Fruit fly (Drosophila melanogaster) whole organism, embryonic: ENCODE data around the gene Gr61a.

Source experiments
- BtbVII ChIP-seq: fragments of 200-800 bp; sonication (Bioruptor generic); optimal IDR thresholded peaks from 3 replicates; lab custom pipeline; 2017; ENCODE audit warnings: missing biosample characterization, mild to moderate bottlenecking, missing genetic modification characterization
- C15 ChIP-seq: fragments of 200-800 bp; sonication (Bioruptor generic); IDR thresholded peaks from 3 replicates; pipeline ENCODE4 v1.3.6; 2022; ENCODE audit warnings: missing biosample characterization, missing genetic modification characterization
- CG10543 ChIP-seq: fragments of 200-800 bp; sonication (Bioruptor generic); optimal IDR thresholded peaks from 3 replicates; lab custom pipeline; 2017; ENCODE audit warnings: missing biosample characterization, mild to moderate bottlenecking, missing genetic modification characterization, moderate library complexity
- CG12155 ChIP-seq: fragments of 200-800 bp; sonication (Bioruptor generic); optimal IDR thresholded peaks from 3 replicates; lab custom pipeline; 2016; ENCODE audit warnings: missing biosample characterization, missing genetic modification characterization
- CG12236 ChIP-seq: fragments of 200-800 bp; sonication (Bioruptor generic); optimal IDR thresholded peaks from 2 replicates; lab custom pipeline; 2016; ENCODE audit warnings: missing biosample characterization, missing genetic modification characterization
- CG12299 ChIP-seq: fragments of 200-800 bp; sonication (Bioruptor generic); optimal IDR thresholded peaks from 2 replicates; lab custom pipeline; 2018; ENCODE audit warnings: missing biosample characterization, mild to moderate bottlenecking, missing genetic modification characterization
- CG13424 ChIP-seq: fragments of 200-800 bp; sonication (Bioruptor generic); optimal IDR thresholded peaks from 2 replicates; lab custom pipeline; 2019; ENCODE audit warnings: missing biosample characterization, mild to moderate bottlenecking, missing genetic modification characterization, moderate library complexity
- CG17385 ChIP-seq: fragments of 200-800 bp; sonication (Bioruptor generic); optimal IDR thresholded peaks from 3 replicates; lab custom pipeline; 2018; ENCODE audit warnings: missing biosample characterization, mild to moderate bottlenecking, missing genetic modification characterization
- CG1792 ChIP-seq: fragments of 200-800 bp; sonication (Bioruptor generic); optimal IDR thresholded peaks from 2 replicates; lab custom pipeline; 2016; ENCODE audit warnings: missing biosample characterization, missing genetic modification characterization
- CG18262 ChIP-seq: fragments of 200-800 bp; optimal IDR thresholded peaks from 3 replicates; lab custom pipeline; 2019; ENCODE audit warnings: missing biosample characterization, mild to moderate bottlenecking, missing genetic modification characterization, moderate library complexity
- CG2202 ChIP-seq: fragments of 200-800 bp; sonication (Bioruptor generic); optimal IDR thresholded peaks from 2 replicates; lab custom pipeline; 2018; ENCODE audit warnings: missing biosample characterization, mild to moderate bottlenecking, missing genetic modification characterization
- CG34376 ChIP-seq: fragments of 200-800 bp; sonication (Bioruptor generic); optimal IDR thresholded peaks from 2 replicates; lab custom pipeline; 2018; ENCODE audit warnings: missing biosample characterization, mild to moderate bottlenecking, missing genetic modification characterization
- CG4328 ChIP-seq: fragments of 200-800 bp; sonication (Bioruptor generic); optimal IDR thresholded peaks from 3 replicates; lab custom pipeline; 2017; ENCODE audit warnings: missing biosample characterization, missing genetic modification reagents, missing genetic modification characterization
- CG7271 ChIP-seq: fragments of 200-800 bp; sonication (Bioruptor generic); optimal IDR thresholded peaks from 2 replicates; lab custom pipeline; 2018; ENCODE audit warnings: missing biosample characterization, mild to moderate bottlenecking, missing genetic modification characterization, moderate library complexity
- CG7963 ChIP-seq: fragments of 200-800 bp; sonication (Bioruptor generic); IDR thresholded peaks from 3 replicates; pipeline ENCODE4 v1.3.6; 2022; ENCODE audit warnings: missing biosample characterization, missing genetic modification characterization; ENCODE audit not compliant: partially characterized antibody
- CG8290 ChIP-seq, 3 experiments: fragments of 200-800 bp; sonication (Bioruptor generic); optimal IDR thresholded peaks; 2 replicates each; lab custom pipeline; 2016 to 2019; ENCODE audit warnings: missing biosample characterization in 3 of 3, missing genetic modification characterization in 3 of 3, mild to moderate bottlenecking in 2 of 3, moderate library complexity in 1 of 3
- CG8944 ChIP-seq: fragments of 200-800 bp; sonication (Bioruptor generic); optimal IDR thresholded peaks from 3 replicates; lab custom pipeline; 2016; ENCODE audit warnings: missing biosample characterization, missing genetic modification characterization
- CG9797 ChIP-seq: fragments of 200-800 bp; sonication (Bioruptor generic); optimal IDR thresholded peaks from 3 replicates; lab custom pipeline; 2018; ENCODE audit warnings: missing biosample characterization, mild to moderate bottlenecking, missing genetic modification characterization
- Chrac-16 ChIP-seq: fragments of 200-800 bp; sonication (Bioruptor generic); optimal IDR thresholded peaks from 3 replicates; lab custom pipeline; 2016; ENCODE audit warnings: missing biosample characterization, missing genetic modification characterization
- Fer3 ChIP-seq: fragments of 200-800 bp; sonication (Bioruptor generic); optimal IDR thresholded peaks from 2 replicates; lab custom pipeline; 2018; ENCODE audit warnings: missing biosample characterization, mild to moderate bottlenecking, missing genetic modification characterization, moderate library complexity
- GATAe ChIP-seq: fragments of 200-800 bp; sonication (Bioruptor generic); conservative IDR thresholded peaks from 2 replicates; pipeline ENCODE4 v1.3.6; 2022; ENCODE audit warnings: missing biosample characterization, missing genetic modification characterization
- Gug ChIP-seq: fragments of 200-800 bp; sonication (Bioruptor generic); IDR thresholded peaks from 4 replicates; pipeline ENCODE4 v1.3.6; 2022; ENCODE audit warnings: missing biosample characterization, missing genetic modification characterization
- HLH4C ChIP-seq: fragments of 200-800 bp; sonication (Bioruptor generic); IDR thresholded peaks from 3 replicates; pipeline ENCODE4 v1.3.6; 2022; ENCODE audit warnings: missing biosample characterization, missing genetic modification characterization; ENCODE audit not compliant: partially characterized antibody
- Hr51 ChIP-seq, 2 experiments: fragments of 200-800 bp; sonication (Bioruptor generic); optimal IDR thresholded peaks; 2 replicates in 1 of 2; 3 replicates in 1 of 2; lab custom pipeline; 2016 to 2018; ENCODE audit warnings: missing biosample characterization in 2 of 2, missing genetic modification characterization in 2 of 2, mild to moderate bottlenecking in 1 of 2, moderate library complexity in 1 of 2
- Hsf ChIP-seq: fragments of 200-800 bp; sonication (Bioruptor generic); optimal IDR thresholded peaks from 3 replicates; lab custom pipeline; 2016; ENCODE audit warnings: missing biosample characterization, missing genetic modification characterization
- Med ChIP-seq: fragments of 200-800 bp; sonication (Bioruptor generic); peaks from one replicate; lab custom pipeline; 2016; ENCODE audit warnings: missing biosample characterization, missing genetic modification characterization, mild to moderate bottlenecking, inconsistent platforms, moderate library complexity
- Mrtf ChIP-seq: fragments of 200-800 bp; sonication (Bioruptor generic); IDR thresholded peaks from 3 replicates; pipeline ENCODE4 v1.3.6; 2022; ENCODE audit warnings: missing biosample characterization, missing genetic modification characterization
- Neu2 ChIP-seq: fragments of 200-800 bp; sonication (Bioruptor generic); optimal IDR thresholded peaks from 3 replicates; lab custom pipeline; 2016; ENCODE audit warnings: missing biosample characterization, missing genetic modification characterization, borderline replicate concordance
- Rx ChIP-seq: fragments of 200-800 bp; sonication (Bioruptor generic); IDR thresholded peaks from 2 replicates; pipeline ENCODE4 v1.3.6; 2022; ENCODE audit warnings: missing biosample characterization, missing genetic modification characterization
- Scr ChIP-seq: fragments of 200-800 bp; sonication (Bioruptor generic); IDR thresholded peaks from 2 replicates; pipeline ENCODE4 v1.3.6; 2022; ENCODE audit warnings: missing biosample characterization, missing genetic modification characterization; ENCODE audit not compliant: partially characterized antibody
- Trl ChIP-seq, 3 experiments: fragments of >200 bp in 2 of 3; fragments of 200-800 bp in 1 of 3; sonication (Bioruptor generic) in 1 of 3; optimal IDR thresholded peaks; 2 replicates in 1 of 3; 3 replicates in 2 of 3; lab custom pipeline; 2016 to 2017; ENCODE audit warnings: missing biosample characterization in 1 of 3, missing genetic modification characterization in 1 of 3
- Xbp1 ChIP-seq: fragments of 200-800 bp; sonication (Bioruptor generic); optimal IDR thresholded peaks from 3 replicates; lab custom pipeline; 2016; ENCODE audit warnings: missing biosample characterization, mild to moderate bottlenecking, missing genetic modification characterization
- YL-1 ChIP-seq: fragments of 200-800 bp; sonication (Bioruptor generic); optimal IDR thresholded peaks from 3 replicates; lab custom pipeline; 2017; ENCODE audit warnings: missing biosample characterization, mild to moderate bottlenecking, missing genetic modification characterization
- danr ChIP-seq: fragments of 200-800 bp; sonication (Bioruptor generic); IDR thresholded peaks from 2 replicates; pipeline ENCODE4 v1.3.6; 2022; ENCODE audit warnings: missing biosample characterization, missing genetic modification characterization
- exex ChIP-seq: fragments of 200-800 bp; sonication (Bioruptor generic); optimal IDR thresholded peaks from 4 replicates; lab custom pipeline; 2018; ENCODE audit warnings: missing biosample characterization, mild to moderate bottlenecking, missing genetic modification characterization, moderate library complexity
- fd96Cb ChIP-seq: fragments of 200-800 bp; sonication (Bioruptor generic); optimal IDR thresholded peaks from 2 replicates; lab custom pipeline; 2018; ENCODE audit warnings: missing biosample characterization, mild to moderate bottlenecking, missing genetic modification characterization, moderate library complexity
- insv ChIP-seq, 2 experiments: fragments of 200-800 bp; sonication (Bioruptor generic); optimal IDR thresholded peaks; 3 replicates each; lab custom pipeline; 2016 to 2018; ENCODE audit warnings: missing biosample characterization in 2 of 2, missing genetic modification characterization in 2 of 2
- lov ChIP-seq, 2 experiments: fragments of 200-800 bp in 1 of 2; fragments of >200 bp in 1 of 2; sonication (Bioruptor generic) in 1 of 2; IDR thresholded peaks in 1 of 2; optimal IDR thresholded peaks in 1 of 2; 2 replicates in 1 of 2; 3 replicates in 1 of 2; pipeline versions ENCODE4 v1.3.6 to Lab custom; 2017 to 2022; ENCODE audit warnings: missing biosample characterization in 1 of 2, missing genetic modification characterization in 1 of 2
- mld ChIP-seq: fragments of 200-800 bp; sonication (Bioruptor generic); IDR thresholded peaks from 3 replicates; pipeline ENCODE4 v1.3.6; 2022; ENCODE audit warnings: missing biosample characterization, missing genetic modification characterization; ENCODE audit not compliant: partially characterized antibody
- phol ChIP-seq: fragments of 200-800 bp; sonication (Bioruptor generic); optimal IDR thresholded peaks from 3 replicates; lab custom pipeline; 2018; ENCODE audit warnings: missing biosample characterization, mild to moderate bottlenecking, missing genetic modification characterization, moderate library complexity
- pros ChIP-seq: fragments of 200-800 bp; sonication (Bioruptor generic); optimal IDR thresholded peaks from 3 replicates; lab custom pipeline; 2019; ENCODE audit warnings: missing biosample characterization, mild to moderate bottlenecking, missing genetic modification characterization, moderate library complexity
- rib ChIP-seq: fragments of 200-800 bp; sonication (Bioruptor generic); IDR thresholded peaks from 2 replicates; pipeline ENCODE4 v1.3.6; 2022; ENCODE audit warnings: missing biosample characterization, missing genetic modification characterization
- ro ChIP-seq: fragments of 200-800 bp; sonication (Bioruptor generic); IDR thresholded peaks from 2 replicates; pipeline ENCODE4 v1.3.6; 2022; ENCODE audit warnings: missing biosample characterization, missing genetic modification characterization
- ssp ChIP-seq: fragments of 200-800 bp; sonication (Bioruptor generic); IDR thresholded peaks from 2 replicates; pipeline ENCODE4 v1.3.6; 2022; ENCODE audit warnings: missing biosample characterization, missing genetic modification characterization
- yki ChIP-seq: fragments of >200 bp; optimal IDR thresholded peaks from 3 replicates; lab custom pipeline; 2018
- zf30C ChIP-seq: fragments of 200-800 bp; sonication (Bioruptor generic); optimal IDR thresholded peaks from 3 replicates; lab custom pipeline; 2018; ENCODE audit warnings: missing biosample characterization, mild to moderate bottlenecking, missing genetic modification characterization

Gene Gr61a

DNA sequence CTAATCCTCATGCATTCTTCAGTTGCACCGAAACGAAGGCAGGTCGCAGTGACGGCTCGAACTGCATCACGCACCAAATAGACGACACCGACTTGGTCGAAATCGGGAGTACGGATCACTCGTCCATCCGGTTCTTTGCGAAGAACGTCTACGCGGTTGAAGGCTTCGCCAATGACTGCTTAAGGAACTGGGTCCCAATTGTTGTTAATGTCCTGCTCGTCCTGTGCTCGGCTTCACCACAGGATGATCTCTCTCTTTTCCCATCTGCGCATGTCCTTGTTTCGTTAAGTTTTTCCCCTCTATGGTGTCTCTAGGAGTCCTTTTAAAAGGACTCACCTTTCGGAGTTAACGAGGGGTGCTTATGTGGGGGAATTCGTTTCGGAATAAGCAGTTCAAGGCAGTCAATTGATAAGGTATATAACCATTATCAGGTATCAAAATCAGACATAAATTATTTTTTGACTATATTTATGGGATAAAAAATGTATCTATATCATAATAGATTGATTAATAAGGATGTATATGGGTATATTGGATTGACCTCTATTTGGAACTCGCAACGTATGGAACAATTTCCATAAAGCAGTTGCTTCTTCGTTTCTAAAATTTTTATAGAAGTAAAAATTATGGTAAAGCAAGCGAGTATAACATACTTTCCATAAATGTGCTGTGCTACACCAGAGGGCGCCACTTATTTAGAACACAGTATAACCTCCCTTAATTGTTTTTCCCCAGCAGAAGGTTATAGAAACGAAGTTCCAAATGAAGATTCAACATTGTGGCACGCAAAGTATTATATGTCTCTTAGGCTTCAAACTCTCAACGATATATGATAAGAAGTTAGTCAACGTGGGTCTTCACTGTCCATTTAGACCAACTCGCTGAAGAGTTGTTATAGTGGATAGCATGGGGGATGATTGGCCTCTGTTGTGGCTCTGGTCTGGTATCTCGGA is 16.1 kb downstream of the Gr61a start, which contains the start of gene dpr20 (continued):
- peak; percentile 93 for TF ChIP-seq Gug (GFP tag; lab: Robert Waterston, UW)
- peak; percentile 48; the same call in 1 of the 2 replicates for TF ChIP-seq danr
- no peak for TF ChIP-seq Scr (GFP tag; lab: Robert Waterston, UW)
- peak; percentile 56 for TF ChIP-seq CG34376
- peak; percentile 46 for TF ChIP-seq exex
- TF ChIP-seq CG9797: no peak
- TF ChIP-seq insv (GFP tag; optimal IDR thresholded peaks at IDR 0.05; lab: Kevin White, UChicago): peak in 1 of 2 experiments; percentile 61
- TF ChIP-seq Rx (GFP tag; lab: Robert Waterston, UW): peak; percentile 85
- TF ChIP-seq Mrtf (GFP tag; lab: Robert Waterston, UW): peak; percentile 83
- TF ChIP-seq Hr51 (GFP tag; optimal IDR thresholded peaks at IDR 0.05; lab: Kevin White, UChicago): peak; percentile 49 to 61
- peak; percentile 77; the same call in 2 of the 3 replicates for TF ChIP-seq C15 (GFP tag; lab: Robert Waterston, UW)
- peak; percentile 64 for TF ChIP-seq ssp (GFP tag; lab: Robert Waterston, UW)
- TF ChIP-seq Trl (optimal IDR thresholded peaks at IDR 0.05; lab: Kevin White, UChicago): no peak
- peak; percentile 66 for TF ChIP-seq Trl (GFP tag; optimal IDR thresholded peaks at IDR 0.05; lab: Kevin White, UChicago)
- TF ChIP-seq yki (lab: Kevin White, UChicago): no peak
- no peak for TF ChIP-seq CG7963
- TF ChIP-seq CG2202 (tag; lab: Kevin White, UChicago): peak; percentile 10
- TF ChIP-seq CG12155 (GFP tag; lab: Kevin White, UChicago): peak; percentile 73
- peak; percentile 26 for TF ChIP-seq CG12236 (GFP tag; lab: Kevin White, UChicago)
- TF ChIP-seq zf30C (GFP tag; lab: Kevin White, UChicago): no peak
- TF ChIP-seq CG12299: peak; percentile 46
- TF ChIP-seq GATAe (GFP tag; lab: Robert Waterston, UW): peak; percentile 48
- no peak for TF ChIP-seq mld (GFP tag; lab: Robert Waterston, UW)
- no peak for TF ChIP-seq Neu2 (GFP tag; lab: Kevin White, UChicago)
- peak; percentile 79 for TF ChIP-seq CG13424 (tag; lab: Kevin White, UChicago)
- TF ChIP-seq Fer3 (tag; lab: Kevin White, UChicago): peak; percentile 82
- peak; percentile 74 for TF ChIP-seq BtbVII (GFP tag; lab: Kevin White, UChicago)
- TF ChIP-seq CG17385: peak; percentile 67
- peak; percentile 79 for TF ChIP-seq rib (GFP tag; lab: Robert Waterston, UW)
- TF ChIP-seq fd96Cb (tag; lab: Kevin White, UChicago): peak; percentile 65
- TF ChIP-seq pros (GFP tag; lab: Kevin White, UChicago): peak; percentile 40
- TF ChIP-seq CG18262 (tag; lab: Kevin White, UChicago): peak; percentile 49
- no peak for TF ChIP-seq lov (optimal IDR thresholded peaks at IDR 0.05; lab: Kevin White, UChicago)
- peak; percentile 75; the same call in 2 of the 3 replicates for TF ChIP-seq lov (GFP tag; IDR thresholded peaks at IDR 0.05; lab: Robert Waterston, UW)
- no peak for TF ChIP-seq YL-1 (GFP tag; lab: Kevin White, UChicago)
- TF ChIP-seq Med (GFP tag; lab: Kevin White, UChicago): peak; percentile 98
- TF ChIP-seq phol (tag; lab: Kevin White, UChicago): peak; percentile 39
- peak; percentile 63 for TF ChIP-seq CG10543
- TF ChIP-seq Xbp1: peak; percentile 81
- peak; percentile 77 for TF ChIP-seq ro (GFP tag; lab: Robert Waterston, UW)
- peak; percentile 76 for TF ChIP-seq CG1792 (GFP tag; lab: Kevin White, UChicago)
- TF ChIP-seq CG7271 (tag; lab: Kevin White, UChicago): no peak
- peak; percentile 13 for TF ChIP-seq CG8290 (GFP tag; optimal IDR thresholded peaks at IDR 0.05; lab: Kevin White, UChicago)
- TF ChIP-seq CG8290 (tag; optimal IDR thresholded peaks at IDR 0.05; lab: Kevin White, UChicago): peak; percentile 28 to 95
- TF ChIP-seq Hsf (GFP tag; lab: Kevin White, UChicago): peak; percentile 76
- no peak for TF ChIP-seq CG4328 (GFP tag; lab: Kevin White, UChicago)
- peak; percentile 75 for TF ChIP-seq Chrac-16 (GFP tag; lab: Kevin White, UChicago)
- TF ChIP-seq HLH4C (GFP tag; lab: Robert Waterston, UW): no peak
- TF ChIP-seq CG8944 (GFP tag; lab: Kevin White, UChicago): peak; percentile 56
